Worm (Caenorhabditis elegans) whole organism, L2 larva: ENCODE data around the gene fzo-1.

Experiments used
- nhr-21 ChIP-seq: fragments of 150-350 bp; optimal IDR thresholded peaks from 2 replicates; lab custom pipeline; 2014; ENCODE audit warnings: missing biosample characterization, missing genetic modification characterization
- unc-62 ChIP-seq: fragments of 150-350 bp; optimal IDR thresholded peaks from 2 replicates; lab custom pipeline; 2014; ENCODE audit warnings: missing biosample characterization, missing genetic modification reagents, missing genetic modification characterization
- zag-1 ChIP-seq: fragments of 150-350 bp; optimal IDR thresholded peaks from 2 replicates; lab custom pipeline; 2014; ENCODE audit warnings: missing biosample characterization, missing genetic modification characterization

ce11 chrII:5853261-5853660, 17.3 kb upstream of the fzo-1 start:
- peak; percentile 60 for TF ChIP-seq nhr-21 (tag; lab: Kevin White, UChicago)
- no peak for TF ChIP-seq zag-1 (tag; lab: Kevin White, UChicago)
- TF ChIP-seq unc-62 (GFP tag; lab: Kevin White, UChicago): no peak
